Worm (Caenorhabditis elegans) whole organism, late embryonic: ENCODE data around the gene aipr-1.

Experiments
- F13H6.1 ChIP-seq: sonication (generic microtip); optimal IDR thresholded peaks from 2 replicates; lab custom pipeline; 2016; ENCODE audit warnings: missing genetic modification characterization, missing compliant biosample characterization
- ama-1 ChIP-seq: fragments of 150-350 bp; optimal IDR thresholded peaks from 2 replicates; lab custom pipeline; 2014
- ceh-18 ChIP-seq: sonication (generic microtip); optimal IDR thresholded peaks from 2 replicates; lab custom pipeline; 2016; ENCODE audit warnings: missing genetic modification characterization, missing compliant biosample characterization
- ceh-22 ChIP-seq: sonication (generic microtip); optimal IDR thresholded peaks from 2 replicates; lab custom pipeline; 2017; ENCODE audit warnings: missing biosample characterization, missing genetic modification characterization
- ceh-34 ChIP-seq: sonication (generic microtip); optimal IDR thresholded peaks from 2 replicates; lab custom pipeline; 2016; ENCODE audit warnings: mild to moderate bottlenecking, missing genetic modification characterization, missing compliant biosample characterization
- fkh-10 ChIP-seq: fragments of 150-350 bp; optimal IDR thresholded peaks from 2 replicates; lab custom pipeline; 2014; ENCODE audit warnings: missing biosample characterization, missing genetic modification reagents, missing genetic modification characterization
- gmeb-2 ChIP-seq: sonication (generic microtip); optimal IDR thresholded peaks from 2 replicates; lab custom pipeline; 2016; ENCODE audit warnings: missing genetic modification characterization, inconsistent platforms, missing compliant biosample characterization
- nfya-1 ChIP-seq: sonication (generic microtip); optimal IDR thresholded peaks from 2 replicates; lab custom pipeline; 2017; ENCODE audit warnings: missing genetic modification characterization, mild to moderate bottlenecking, missing compliant biosample characterization, antibody characterized with exemption, moderate library complexity
- pha-4 ChIP-seq: fragments of 150-350 bp; optimal IDR thresholded peaks from 2 replicates; lab custom pipeline; 2018; ENCODE audit warnings: missing biosample characterization, missing genetic modification reagents, missing genetic modification characterization
- pqm-1 ChIP-seq: sonication (generic microtip); optimal IDR thresholded peaks from 2 replicates; lab custom pipeline; 2016; ENCODE audit warnings: missing genetic modification characterization, missing compliant biosample characterization
- sox-4 ChIP-seq: sonication (generic microtip); optimal IDR thresholded peaks from 2 replicates; lab custom pipeline; 2017; ENCODE audit warnings: mild to moderate bottlenecking, missing genetic modification characterization, inconsistent platforms, missing compliant biosample characterization

DNA sequence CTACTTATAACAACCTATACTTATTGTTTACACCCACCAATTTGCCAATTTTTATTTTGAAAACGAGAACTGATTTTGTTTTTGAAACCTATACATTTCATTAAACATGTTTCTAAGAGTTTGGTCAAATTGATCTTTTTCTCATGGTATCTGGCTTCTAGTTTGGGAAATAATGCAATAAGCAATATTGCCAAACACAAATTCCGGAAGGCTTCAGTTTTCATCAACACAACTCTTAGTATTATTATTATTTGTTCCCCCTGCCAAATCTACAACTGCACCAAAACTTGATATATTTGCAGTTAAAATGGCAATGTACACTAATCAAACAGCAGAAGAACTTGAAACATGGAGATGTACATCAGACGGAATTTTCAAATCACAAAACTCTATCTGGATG is 25.3 kb downstream of the aipr-1 start, which contains the start of gene sra-27:
- TF ChIP-seq fkh-10 = no peak
- TF ChIP-seq gmeb-2 (tag; lab: Kevin White, UChicago) = no peak
- TF ChIP-seq ceh-22 (tag; lab: Kevin White, UChicago) = no peak
- no peak for TF ChIP-seq sox-4
- TF ChIP-seq pqm-1 (tag; lab: Kevin White, UChicago) = no peak
- no peak for TF ChIP-seq ama-1 (lab: Kevin White, UChicago)
- no peak for TF ChIP-seq ceh-18 (tag; lab: Kevin White, UChicago)
- no peak for TF ChIP-seq ceh-34 (tag; lab: Kevin White, UChicago)
- no peak for TF ChIP-seq pha-4 (tag; lab: Kevin White, UChicago)
- TF ChIP-seq nfya-1 (tag; lab: Kevin White, UChicago) = no peak
- no peak for TF ChIP-seq F13H6.1 (tag; lab: Kevin White, UChicago)
